Worm (Caenorhabditis elegans) whole organism, young adult: ENCODE results near the gene nspd-9.

ENCODE experiments used
- F57C9.4 ChIP-seq: sonication (generic microtip); optimal IDR thresholded peaks from 2 replicates; lab custom pipeline; 2017; ENCODE audit warnings: mild to moderate bottlenecking, missing genetic modification characterization, missing compliant biosample characterization
- fkh-3 ChIP-seq: sonication (generic microtip); optimal IDR thresholded peaks from 2 replicates; lab custom pipeline; 2016; ENCODE audit warnings: mild to moderate bottlenecking, missing genetic modification characterization, missing compliant biosample characterization
- lsl-1 ChIP-seq: fragments of 200-800 bp; sonication (Bioruptor generic); optimal IDR thresholded peaks from 2 replicates; lab custom pipeline; 2018; ENCODE audit warnings: mild to moderate bottlenecking, missing genetic modification characterization, moderate library complexity, missing compliant biosample characterization
- snpc-1.1 ChIP-seq: sonication (generic microtip); optimal IDR thresholded peaks from 2 replicates; lab custom pipeline; 2017; ENCODE audit warnings: missing genetic modification characterization, mild to moderate bottlenecking, missing compliant biosample characterization, antibody characterized with exemption, moderate library complexity, missing genotype, missing genetic modification reagents; ENCODE audit not compliant: insufficient read depth
- unc-62 ChIP-seq: fragments of 150-350 bp; optimal IDR thresholded peaks from 2 replicates; lab custom pipeline; 2014; ENCODE audit warnings: missing biosample characterization, missing genetic modification reagents, missing genetic modification characterization
- ztf-22 ChIP-seq: fragments of 200-800 bp; sonication (Bioruptor generic); optimal IDR thresholded peaks from 2 replicates; lab custom pipeline; 2018; ENCODE audit warnings: mild to moderate bottlenecking, missing genetic modification characterization, moderate library complexity, missing compliant biosample characterization
- ztf-26 ChIP-seq: sonication (generic microtip); optimal IDR thresholded peaks from 2 replicates; lab custom pipeline; 2017; ENCODE audit warnings: missing genetic modification characterization, missing compliant biosample characterization
- ztf-3 ChIP-seq: fragments of 200-800 bp; sonication (Bioruptor generic); optimal IDR thresholded peaks from 2 replicates; lab custom pipeline; 2018; ENCODE audit warnings: mild to moderate bottlenecking, missing genetic modification characterization, missing compliant biosample characterization

ce11 chrIII:4809526-4810153, 20.5 kb downstream of the nspd-9 start, which contains the start of gene pal-1:
- TF ChIP-seq fkh-3 (tag; lab: Kevin White, UChicago) (no peak), ztf-3 (GFP tag; lab: Kevin White, UChicago) (no peak), snpc-1.1 (tag; lab: Kevin White, UChicago) (no peak), lsl-1 (GFP tag; lab: Kevin White, UChicago) (no peak), unc-62 (GFP tag; lab: Kevin White, UChicago) (no peak), ztf-26 (tag; lab: Kevin White, UChicago) (no peak), ztf-22 (GFP tag; lab: Kevin White, UChicago) (no peak), F57C9.4 (tag; lab: Kevin White, UChicago) (no peak)
